Worm (Caenorhabditis elegans) whole organism, L2 larva: ENCODE measurements around the gene C35D10.8.

Experiments
- Y55F3AM.14 ChIP-seq: fragments of 200-800 bp; sonication (Bioruptor generic); optimal IDR thresholded peaks from 2 replicates; lab custom pipeline; 2018; ENCODE audit warnings: mild to moderate bottlenecking, missing genetic modification characterization, missing compliant biosample characterization
- ZK546.5 ChIP-seq: sonication (generic microtip); optimal IDR thresholded peaks from 2 replicates; lab custom pipeline; 2017; ENCODE audit warnings: missing biosample characterization, missing genetic modification characterization
- alr-1 ChIP-seq: fragments of 150-350 bp; optimal IDR thresholded peaks from 2 replicates; lab custom pipeline; 2014; ENCODE audit warnings: missing biosample characterization, missing genetic modification characterization
- ama-1 ChIP-seq: fragments of 150-350 bp; optimal IDR thresholded peaks from 2 replicates; lab custom pipeline; 2018; ENCODE audit warnings: inconsistent platforms
- blmp-1 ChIP-seq: sonication (generic microtip); optimal IDR thresholded peaks from 2 replicates; lab custom pipeline; 2017; ENCODE audit warnings: missing genetic modification characterization, mild to moderate bottlenecking, missing compliant biosample characterization, antibody characterized with exemption, moderate library complexity; ENCODE audit not compliant: insufficient read depth
- ceh-16 ChIP-seq: fragments of 150-350 bp; optimal IDR thresholded peaks from 2 replicates; lab custom pipeline; 2014; ENCODE audit warnings: missing biosample characterization, missing genetic modification characterization
- ceh-82 ChIP-seq: fragments of 150-350 bp; optimal IDR thresholded peaks from 2 replicates; lab custom pipeline; 2014; ENCODE audit warnings: missing biosample characterization, missing genetic modification characterization
- crh-2 ChIP-seq: sonication (generic microtip); optimal IDR thresholded peaks from 2 replicates; lab custom pipeline; 2017; ENCODE audit warnings: missing biosample characterization, missing genetic modification characterization
- dmd-4 ChIP-seq: sonication (generic microtip); optimal IDR thresholded peaks from 2 replicates; lab custom pipeline; 2017; ENCODE audit warnings: missing biosample characterization, missing genetic modification characterization
- elt-1 ChIP-seq: fragments of 150-350 bp; optimal IDR thresholded peaks from 2 replicates; lab custom pipeline; 2014; ENCODE audit warnings: missing biosample characterization, missing genetic modification characterization
- elt-3 ChIP-seq: sonication (generic microtip); optimal IDR thresholded peaks from 2 replicates; lab custom pipeline; 2017; ENCODE audit warnings: missing biosample characterization, missing genetic modification characterization
- gmeb-1 ChIP-seq: fragments of 150-350 bp; optimal IDR thresholded peaks from 2 replicates; lab custom pipeline; 2014; ENCODE audit warnings: missing biosample characterization, missing genetic modification characterization
- lin-39 ChIP-seq: fragments of 150-350 bp; optimal IDR thresholded peaks from 2 replicates; lab custom pipeline; 2014; ENCODE audit warnings: missing biosample characterization, missing genetic modification reagents, missing genetic modification characterization
- lsy-2 ChIP-seq, 2 experiments: fragments of 150-350 bp in 1 of 2; sonication (generic microtip) in 1 of 2; optimal IDR thresholded peaks; 2 replicates each; lab custom pipeline; 2014 to 2017; ENCODE audit warnings: missing biosample characterization in 2 of 2, missing genetic modification characterization in 2 of 2
- mbf-1 ChIP-seq: sonication (generic microtip); optimal IDR thresholded peaks from 2 replicates; lab custom pipeline; 2017; ENCODE audit warnings: missing biosample characterization, missing genetic modification characterization
- mdl-1 ChIP-seq, 2 experiments: fragments of 150-350 bp in 1 of 2; sonication (generic microtip) in 1 of 2; optimal IDR thresholded peaks; 2 replicates each; lab custom pipeline; 2017; ENCODE audit warnings: missing biosample characterization in 2 of 2, missing genetic modification characterization in 2 of 2
- nhr-10 ChIP-seq: sonication (generic microtip); optimal IDR thresholded peaks from 2 replicates; lab custom pipeline; 2017; ENCODE audit warnings: missing biosample characterization, missing genetic modification characterization
- nhr-11 ChIP-seq: fragments of 150-350 bp; optimal IDR thresholded peaks from 2 replicates; lab custom pipeline; 2014; ENCODE audit warnings: missing biosample characterization, missing genetic modification characterization
- nhr-12 ChIP-seq: fragments of 150-350 bp; optimal IDR thresholded peaks from 2 replicates; lab custom pipeline; 2014; ENCODE audit warnings: missing biosample characterization, missing genetic modification characterization
- nhr-129 ChIP-seq: fragments of 150-350 bp; optimal IDR thresholded peaks from 2 replicates; lab custom pipeline; 2014; ENCODE audit warnings: missing biosample characterization, missing genetic modification characterization
- nhr-21 ChIP-seq: fragments of 150-350 bp; optimal IDR thresholded peaks from 2 replicates; lab custom pipeline; 2014; ENCODE audit warnings: missing biosample characterization, missing genetic modification characterization
- nhr-23 ChIP-seq: fragments of 150-350 bp; optimal IDR thresholded peaks from 2 replicates; lab custom pipeline; 2014; ENCODE audit warnings: missing biosample characterization, missing genetic modification reagents, missing genetic modification characterization
- nhr-237 ChIP-seq: fragments of 150-350 bp; optimal IDR thresholded peaks from 2 replicates; lab custom pipeline; 2014; ENCODE audit warnings: missing biosample characterization, missing genetic modification characterization
- nhr-25 ChIP-seq: fragments of 150-350 bp; sonication (generic microtip); optimal IDR thresholded peaks from 3 replicates; lab custom pipeline; 2014; ENCODE audit warnings: missing biosample characterization, missing genetic modification characterization
- nhr-6 ChIP-seq: fragments of 150-350 bp; optimal IDR thresholded peaks from 2 replicates; lab custom pipeline; 2014; ENCODE audit warnings: missing biosample characterization, missing genetic modification characterization
- nhr-77 ChIP-seq: fragments of 150-350 bp; optimal IDR thresholded peaks from 2 replicates; lab custom pipeline; 2014; ENCODE audit warnings: missing biosample characterization, missing genetic modification characterization
- peb-1 ChIP-seq: fragments of 150-350 bp; optimal IDR thresholded peaks from 2 replicates; lab custom pipeline; 2014; ENCODE audit warnings: missing biosample characterization, missing genetic modification characterization
- sem-4 ChIP-seq: fragments of 150-350 bp; optimal IDR thresholded peaks from 2 replicates; lab custom pipeline; 2014; ENCODE audit warnings: missing biosample characterization, missing genetic modification reagents, missing genetic modification characterization
- sma-3 ChIP-seq: sonication (generic microtip); optimal IDR thresholded peaks from 2 replicates; lab custom pipeline; 2016; ENCODE audit warnings: missing genetic modification reagents, missing genetic modification characterization, missing compliant biosample characterization
- sma-9 ChIP-seq, 2 experiments: fragments of 150-350 bp in 1 of 2; sonication (generic microtip) in 1 of 2; optimal IDR thresholded peaks; 2 replicates each; lab custom pipeline; 2014 to 2016; ENCODE audit warnings: missing genetic modification characterization in 2 of 2, mild to moderate bottlenecking in 1 of 2, missing biosample characterization in 1 of 2, missing compliant biosample characterization in 1 of 2, missing genetic modification reagents in 1 of 2, moderate library complexity in 1 of 2
- snpc-4 ChIP-seq: fragments of 150-350 bp; optimal IDR thresholded peaks from 2 replicates; lab custom pipeline; 2014; ENCODE audit warnings: missing biosample characterization, missing genetic modification characterization
- unc-62 ChIP-seq: fragments of 150-350 bp; optimal IDR thresholded peaks from 2 replicates; lab custom pipeline; 2014; ENCODE audit warnings: missing biosample characterization, missing genetic modification reagents, missing genetic modification characterization
- zag-1 ChIP-seq: fragments of 150-350 bp; optimal IDR thresholded peaks from 2 replicates; lab custom pipeline; 2014; ENCODE audit warnings: missing biosample characterization, missing genetic modification characterization
- ztf-1 ChIP-seq: fragments of 200-800 bp; sonication (Bioruptor generic); conservative IDR thresholded peaks from 2 replicates; pipeline ENCODE4 v1.3.6; 2022; ENCODE audit warnings: missing genetic modification characterization, missing compliant biosample characterization

C35D10.8 gene

DNA sequence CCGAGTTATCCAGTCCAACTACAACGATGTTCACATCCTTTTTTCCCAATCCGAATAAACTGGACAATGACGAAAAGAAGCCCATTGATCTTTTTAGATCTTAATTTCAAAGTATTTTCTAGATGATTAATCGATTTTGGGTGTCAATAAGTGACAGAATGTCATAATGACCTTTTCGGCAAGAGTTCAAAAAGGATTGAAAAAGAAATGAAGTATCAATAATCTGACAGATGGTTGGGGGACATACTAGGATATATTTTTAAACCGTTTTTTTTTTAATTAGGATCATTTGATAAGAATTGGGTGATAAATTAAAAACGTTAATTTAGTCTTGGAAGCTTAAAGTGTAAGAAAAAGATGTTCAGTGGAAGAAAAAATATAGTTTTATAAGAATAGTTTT lies 40.3 kb upstream of the C35D10.8 start, which contains the start of gene arl-6:
TSS of gene arl-6 (minus strand) at position 101 of the 400 bp plus-strand sequence.
- TF ChIP-seq zag-1 (tag; lab: Kevin White, UChicago), result no peak
- TF ChIP-seq lsy-2 (tag; optimal IDR thresholded peaks at IDR 0.05; lab: Kevin White, UChicago), result no peak
- TF ChIP-seq nhr-25 (tag; lab: Kevin White, UChicago), result no peak
- no peak for TF ChIP-seq nhr-12 (tag; lab: Kevin White, UChicago)
- TF ChIP-seq peb-1 (tag; lab: Kevin White, UChicago), result no peak
- no peak for TF ChIP-seq nhr-21 (tag; lab: Kevin White, UChicago)
- no peak for TF ChIP-seq ztf-1 (GFP tag; lab: Robert Waterston, UW)
- TF ChIP-seq nhr-237 (tag; lab: Kevin White, UChicago), result no peak
- TF ChIP-seq ceh-16 (tag; lab: Kevin White, UChicago), result no peak
- no peak for TF ChIP-seq Y55F3AM.14 (GFP tag; lab: Kevin White, UChicago)
- no peak for TF ChIP-seq gmeb-1
- no peak for TF ChIP-seq blmp-1
- no peak for TF ChIP-seq ZK546.5 (tag; lab: Kevin White, UChicago)
- TF ChIP-seq mdl-1 (tag; optimal IDR thresholded peaks at IDR 0.05; lab: Kevin White, UChicago), result no peak
- TF ChIP-seq, all 48 proteins: peak for 0

ce11 chrIII:4817240-4817639 lies 37.8 kb upstream of the C35D10.8 start, which contains the start of gene F26A1.4:
Gene F26A1.4 (plus strand): TSS chrIII:4817540.
- TF ChIP-seq lin-39, result no peak
- TF ChIP-seq unc-62 (GFP tag; lab: Kevin White, UChicago), result no peak
- no peak for TF ChIP-seq elt-3 (tag; lab: Kevin White, UChicago)
- TF ChIP-seq crh-2 (tag; lab: Kevin White, UChicago), result no peak
- TF ChIP-seq nhr-12 (tag; lab: Kevin White, UChicago), result no peak
- no peak for TF ChIP-seq mbf-1 (tag; lab: Kevin White, UChicago)
- TF ChIP-seq zag-1 (tag; lab: Kevin White, UChicago), result no peak
- no peak for TF ChIP-seq elt-1 (tag; lab: Kevin White, UChicago)
- TF ChIP-seq nhr-23 (tag; lab: Kevin White, UChicago), result no peak
- no peak for TF ChIP-seq nhr-237 (tag; lab: Kevin White, UChicago)
- TF ChIP-seq nhr-11, result no peak
- TF ChIP-seq nhr-77 (tag; lab: Kevin White, UChicago), result no peak
- TF ChIP-seq lsy-2 (tag; optimal IDR thresholded peaks at IDR 0.05; lab: Kevin White, UChicago), result no peak
- no peak for TF ChIP-seq ama-1
- TF ChIP-seq nhr-6 (tag; lab: Kevin White, UChicago), result no peak
- no peak for TF ChIP-seq nhr-10 (tag; lab: Kevin White, UChicago)
- no peak for TF ChIP-seq nhr-25 (tag; lab: Kevin White, UChicago)
- TF ChIP-seq nhr-129, result no peak
- no peak for TF ChIP-seq peb-1 (tag; lab: Kevin White, UChicago)

DNA sequence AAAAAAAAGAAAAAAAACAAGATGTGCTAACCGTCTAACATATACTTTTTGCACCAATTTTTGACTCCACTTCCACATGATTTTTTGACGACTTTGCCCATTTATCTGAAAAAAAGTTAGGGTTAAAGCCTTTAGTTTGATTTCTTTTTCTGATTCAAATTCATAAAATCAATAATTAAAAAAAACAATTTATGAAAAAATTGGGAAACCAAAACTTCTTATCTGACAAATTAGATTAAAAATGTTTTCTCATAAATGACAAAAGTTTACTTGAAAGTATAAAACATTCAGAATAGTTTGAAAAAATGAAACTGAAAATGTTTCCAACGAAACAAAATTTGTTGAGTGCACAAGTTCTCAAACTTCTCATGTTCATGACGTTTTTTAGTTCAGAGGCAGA lies 35.2 kb upstream of the C35D10.8 start, which contains the start of gene F26A1.7:
TSS of gene F26A1.7 (minus strand) at position 101 of the 400 bp plus-strand sequence.
- TF ChIP-seq sma-3 (GFP tag; lab: Kevin White, UChicago) (no peak), mbf-1 (tag; lab: Kevin White, UChicago) (no peak), sma-9 (GFP tag; optimal IDR thresholded peaks at IDR 0.05; lab: Kevin White, UChicago) (no peak), sma-9 (tag; optimal IDR thresholded peaks at IDR 0.05; lab: Kevin White, UChicago) (no peak), alr-1 (tag; lab: Kevin White, UChicago) (no peak), dmd-4 (no peak), snpc-4 (no peak)

DNA sequence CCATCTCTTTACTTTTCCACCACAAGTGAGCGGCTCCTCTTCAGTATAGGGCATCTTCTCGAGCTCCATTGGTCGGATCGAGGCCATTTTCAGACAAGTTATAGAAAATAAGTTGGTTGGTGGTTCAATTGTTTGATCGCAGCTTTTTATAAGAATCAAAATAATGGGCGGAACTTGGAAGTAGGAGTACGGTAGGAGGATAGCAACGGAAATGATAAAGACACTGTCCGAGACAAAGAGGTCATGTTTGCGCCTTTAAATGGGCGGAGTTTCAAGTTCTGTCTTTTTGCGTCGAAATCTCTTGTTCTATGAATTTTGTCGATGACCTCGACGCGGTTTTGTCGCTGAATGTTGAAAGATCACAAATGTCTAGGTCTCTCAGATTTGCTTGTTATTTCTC lies 32.9 kb upstream of the C35D10.8 start, which contains the start of gene F26A1.8:
TSS of gene F26A1.8 (minus strand) at position 101 of the 400 bp plus-strand sequence.
- TF ChIP-seq sma-9 (GFP tag; optimal IDR thresholded peaks at IDR 0.05; lab: Kevin White, UChicago) (no peak), sma-9 (tag; optimal IDR thresholded peaks at IDR 0.05; lab: Kevin White, UChicago) (no peak), unc-62 (GFP tag; lab: Kevin White, UChicago) (no peak), ceh-82 (tag; lab: Kevin White, UChicago) (no peak), nhr-237 (tag; lab: Kevin White, UChicago) (no peak), nhr-77 (tag; lab: Kevin White, UChicago) (no peak), sem-4 (no peak), nhr-11 (no peak), lin-39 (no peak), ztf-1 (GFP tag; lab: Robert Waterston, UW) (no peak), ama-1 (no peak)
- TF ChIP-seq, all 48 proteins: peak for 0
